Worm (Caenorhabditis elegans): ENCODE data around the gene F38A6.5.

The F38A6.5 gene

ce11 chrV:20728763-20729350 is 44.7 kb downstream of the F38A6.5 start, which contains the start of gene ipla-3 (continued):
- no peak for TF ChIP-seq lir-3 (tag; optimal IDR thresholded peaks at IDR 0.05; ENCODE audit: poor library complexity)

- TF ChIP-seq mep-1 (tag; optimal IDR thresholded peaks at IDR 0.05) (no peak), irx-1 (tag; optimal IDR thresholded peaks at IDR 0.05) (no peak), ceh-90 (tag; optimal IDR thresholded peaks at IDR 0.05) (no peak), elt-2 (tag; optimal IDR thresholded peaks at IDR 0.05) (no peak), fkh-10 (GFP tag; optimal IDR thresholded peaks at IDR 0.05) (no peak), fkh-4 (tag; optimal IDR thresholded peaks at IDR 0.05; ENCODE audit: borderline replicate concordance) (no peak), mab-9 (GFP tag; IDR thresholded peaks at IDR 0.05) (no peak), pax-3 (tag; optimal IDR thresholded peaks at IDR 0.05) (no peak), unc-86 (tag; optimal IDR thresholded peaks at IDR 0.05) (no peak), dsc-1 (tag; optimal IDR thresholded peaks at IDR 0.05) (no peak), sox-4 (tag; optimal IDR thresholded peaks at IDR 0.05) (no peak), aha-1 (tag; optimal IDR thresholded peaks at IDR 0.05) (no peak), ets-5 (GFP tag; IDR thresholded peaks at IDR 0.05) (no peak), snu-23 (GFP tag; optimal IDR thresholded peaks at IDR 0.05) (no peak), ama-1 (optimal IDR thresholded peaks at IDR 0.05) (no peak), nhr-28 (tag; optimal IDR thresholded peaks at IDR 0.05) (no peak)
Observed at ce11 chrV:20727458-20727857, 46.1 kb downstream of the F38A6.5 start.

ce11 chrV:20722447-20722846 is 51.1 kb downstream of the F38A6.5 start:
- TF ChIP-seq nhr-84 (tag; optimal IDR thresholded peaks at IDR 0.05), result no peak
- TF ChIP-seq unc-86 (tag; optimal IDR thresholded peaks at IDR 0.05), result no peak
- no peak for TF ChIP-seq efl-1 (optimal IDR thresholded peaks at IDR 0.05)
- peak in 1 of 2 experiments; percentile 58 for TF ChIP-seq efl-1 (GFP tag; optimal IDR thresholded peaks at IDR 0.05 in 1 of 2)
- TF ChIP-seq xbp-1 (tag; optimal IDR thresholded peaks at IDR 0.05), result no peak

All from whole organism, L1 larva.